Fruit fly (Drosophila melanogaster) whole organism, adult: ENCODE data around the gene CG6425.

ENCODE experiments used
- CG11617 ChIP-seq: fragments of 200-800 bp; sonication (Bioruptor generic); optimal IDR thresholded peaks from 2 replicates; lab custom pipeline; 2017; ENCODE audit warnings: mild to moderate bottlenecking, missing biosample characterization, missing genetic modification reagents, missing genetic modification characterization
- CG12768 ChIP-seq: fragments of 200-800 bp; sonication (Bioruptor generic); optimal IDR thresholded peaks from 2 replicates; lab custom pipeline; 2017; ENCODE audit warnings: missing biosample characterization, missing genetic modification characterization, mild to moderate bottlenecking, moderate library complexity, missing genetic modification reagents
- CG1620 ChIP-seq: fragments of 200-800 bp; sonication (Bioruptor generic); optimal IDR thresholded peaks from 2 replicates; lab custom pipeline; 2016; ENCODE audit warnings: missing biosample characterization, missing genetic modification characterization
- CG33017 ChIP-seq: fragments of 200-800 bp; sonication (Bioruptor generic); optimal IDR thresholded peaks from 2 replicates; lab custom pipeline; 2018; ENCODE audit warnings: missing biosample characterization, mild to moderate bottlenecking, missing genetic modification characterization, moderate library complexity
- CG5204 ChIP-seq: fragments of 200-800 bp; sonication (Bioruptor generic); optimal IDR thresholded peaks from 2 replicates; lab custom pipeline; 2016; ENCODE audit warnings: missing biosample characterization, missing genetic modification characterization
- CG7045 ChIP-seq: fragments of 200-800 bp; sonication (Bioruptor generic); optimal IDR thresholded peaks from 2 replicates; lab custom pipeline; 2017; ENCODE audit warnings: missing biosample characterization, mild to moderate bottlenecking, missing genetic modification characterization
- Crg-1 ChIP-seq: fragments of 200-800 bp; sonication (Bioruptor generic); optimal IDR thresholded peaks from 2 replicates; lab custom pipeline; 2016; ENCODE audit warnings: missing biosample characterization, missing genetic modification characterization
- Hr96 ChIP-seq: fragments of 200-800 bp; sonication (Bioruptor generic); optimal IDR thresholded peaks from 2 replicates; lab custom pipeline; 2016; ENCODE audit warnings: missing biosample characterization, missing genetic modification characterization
- Mnt ChIP-seq: fragments of 200-800 bp; sonication (Bioruptor generic); optimal IDR thresholded peaks from 2 replicates; lab custom pipeline; 2016; ENCODE audit warnings: missing biosample characterization, mild to moderate bottlenecking, missing genetic modification characterization
- cic ChIP-seq: fragments of 200-800 bp; sonication (Bioruptor generic); optimal IDR thresholded peaks from 2 replicates; lab custom pipeline; 2017; ENCODE audit warnings: missing biosample characterization, mild to moderate bottlenecking, missing genetic modification characterization, moderate library complexity
- kay ChIP-seq: fragments of 200-800 bp; sonication (Bioruptor generic); peaks from one replicate; lab custom pipeline; 2016; ENCODE audit warnings: missing biosample characterization, missing genetic modification characterization, borderline replicate concordance
- tj ChIP-seq: fragments of 200-800 bp; sonication (Bioruptor generic); optimal IDR thresholded peaks from 3 replicates; lab custom pipeline; 2017; ENCODE audit warnings: missing biosample characterization, mild to moderate bottlenecking, missing genetic modification characterization, moderate library complexity

DNA sequence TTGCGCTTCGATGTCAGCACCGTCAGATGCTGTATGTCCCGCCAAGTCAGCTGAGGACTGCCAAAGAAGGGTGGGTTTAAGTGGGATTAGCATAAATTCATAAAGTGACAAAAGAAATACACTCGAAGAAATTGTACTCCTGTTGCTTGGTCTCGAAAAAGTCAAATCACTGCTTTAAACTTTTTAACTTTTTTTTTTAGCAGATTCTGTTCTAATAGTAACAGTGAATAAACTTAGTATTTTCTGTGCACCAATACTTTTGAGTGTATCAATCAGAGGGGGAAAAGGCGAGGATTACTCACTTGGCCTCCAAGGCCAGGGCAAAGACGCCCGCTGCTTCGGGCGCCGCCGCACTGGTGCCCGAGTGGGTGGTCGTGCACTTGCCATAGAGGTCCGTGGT, 17.1 kb downstream of the CG6425 start:
- TF ChIP-seq CG12768 (GFP tag; lab: Kevin White, UChicago) = no peak
- TF ChIP-seq CG7045 (GFP tag; lab: Kevin White, UChicago) = no peak
- no peak for TF ChIP-seq CG5204 (GFP tag; lab: Kevin White, UChicago)
- TF ChIP-seq Crg-1 (GFP tag; lab: Kevin White, UChicago) = no peak
- no peak for TF ChIP-seq kay (GFP tag; lab: Kevin White, UChicago)
- TF ChIP-seq CG1620 = no peak
- no peak for TF ChIP-seq Mnt (GFP tag; lab: Kevin White, UChicago)
- no peak for TF ChIP-seq CG33017
- TF ChIP-seq tj = no peak
- TF ChIP-seq cic (GFP tag; lab: Kevin White, UChicago) = no peak
- no peak for TF ChIP-seq CG11617
- no peak for TF ChIP-seq Hr96
